Worm (Caenorhabditis elegans) whole organism, young adult: ENCODE results near the gene F13A2.3.
"Not testable (repeated sequence)": the region's sequence is repeated elsewhere in the genome, so short reads cannot be mapped to it uniquely, and the experiment has no call there.

Source experiments
- F39B2.1 ChIP-seq: fragments of 200-800 bp; sonication (Bioruptor generic); IDR thresholded peaks from 2 replicates; pipeline ENCODE4 v1.3.6; 2022; ENCODE audit warnings: missing genetic modification reagents, missing genetic modification characterization, missing compliant biosample characterization
- K12H6.12 ChIP-seq: fragments of 200-800 bp; sonication (Bioruptor generic); optimal IDR thresholded peaks from 2 replicates; lab custom pipeline; 2018; ENCODE audit warnings: mild to moderate bottlenecking, missing genetic modification characterization, missing compliant biosample characterization
- T07F8.4 ChIP-seq: sonication (generic microtip); optimal IDR thresholded peaks from 2 replicates; lab custom pipeline; 2016; ENCODE audit warnings: mild to moderate bottlenecking, missing genetic modification characterization, moderate library complexity, missing compliant biosample characterization
- Y56A3A.18 ChIP-seq: fragments of 200-800 bp; sonication (Bioruptor generic); IDR thresholded peaks from 2 replicates; pipeline ENCODE4 v1.3.6; 2022; ENCODE audit warnings: missing genetic modification reagents, missing genetic modification characterization, missing compliant biosample characterization
- ama-1 ChIP-seq, 3 experiments: fragments of 150-350 bp in 1 of 3; sonication (generic microtip) in 2 of 3; optimal IDR thresholded peaks; 2 replicates each; lab custom pipeline; 2014 to 2018; ENCODE audit warnings: missing biosample characterization in 2 of 3, missing genetic modification characterization in 2 of 3, missing genetic modification reagents in 2 of 3
- atf-7 ChIP-seq: sonication (generic microtip); optimal IDR thresholded peaks from 2 replicates; lab custom pipeline; 2017; ENCODE audit warnings: mild to moderate bottlenecking, missing genetic modification characterization, missing compliant biosample characterization
- dpl-1 ChIP-seq: fragments of 150-350 bp; optimal IDR thresholded peaks from 2 replicates; lab custom pipeline; 2014; ENCODE audit warnings: missing biosample characterization, missing genetic modification reagents, missing genetic modification characterization
- lin-26 ChIP-seq: fragments of 200-800 bp; sonication (Bioruptor generic); IDR thresholded peaks from 2 replicates; pipeline ENCODE4 v1.3.6; 2022; ENCODE audit warnings: missing genetic modification reagents, missing genetic modification characterization, missing compliant biosample characterization
- madf-3 ChIP-seq: fragments of 200-800 bp; sonication (Bioruptor generic); IDR thresholded peaks from 2 replicates; pipeline ENCODE4 v1.3.6; 2022; ENCODE audit warnings: missing genetic modification reagents, missing genetic modification characterization, missing compliant biosample characterization
- unc-130 ChIP-seq: sonication (generic microtip); optimal IDR thresholded peaks from 2 replicates; lab custom pipeline; 2016; ENCODE audit warnings: missing genetic modification reagents, missing genetic modification characterization, missing compliant biosample characterization
- ztf-26 ChIP-seq: sonication (generic microtip); optimal IDR thresholded peaks from 2 replicates; lab custom pipeline; 2017; ENCODE audit warnings: missing genetic modification characterization, missing compliant biosample characterization

ce11 chrV:4432196-4432595, 36.0 kb upstream of the F13A2.3 start:
- not testable (repeated sequence) for TF ChIP-seq F39B2.1; lin-26 (GFP tag; lab: Robert Waterston, UW); Y56A3A.18; T07F8.4 (tag; lab: Kevin White, UChicago); dpl-1; atf-7 (tag; lab: Kevin White, UChicago); madf-3 (GFP tag; lab: Robert Waterston, UW); unc-130 (GFP tag; lab: Kevin White, UChicago); ztf-26 (tag; lab: Kevin White, UChicago); ama-1 (optimal IDR thresholded peaks at IDR 0.05; lab: Kevin White, UChicago); ama-1 (GFP tag; optimal IDR thresholded peaks at IDR 0.05; lab: Kevin White, UChicago); K12H6.12 (tag; lab: Kevin White, UChicago)
